Worm (Caenorhabditis elegans) whole organism, early embryonic: ENCODE data around the gene srw-60.

Source experiments
- B0310.2 ChIP-seq: sonication (generic microtip); optimal IDR thresholded peaks from 2 replicates; lab custom pipeline; 2016; ENCODE audit warnings: mild to moderate bottlenecking, missing genetic modification characterization, missing compliant biosample characterization
- F13C5.2 ChIP-seq: sonication (generic microtip); optimal IDR thresholded peaks from 2 replicates; lab custom pipeline; 2017; ENCODE audit warnings: mild to moderate bottlenecking, missing genetic modification characterization, inconsistent platforms, missing compliant biosample characterization
- aly-1 ChIP-seq: sonication (generic microtip); optimal IDR thresholded peaks from 2 replicates; lab custom pipeline; 2016; ENCODE audit warnings: missing genetic modification characterization, missing compliant biosample characterization
- ama-1 ChIP-seq: fragments of 150-350 bp; optimal IDR thresholded peaks from 2 replicates; lab custom pipeline; 2014
- ceh-13 ChIP-seq: fragments of 200-800 bp; sonication (Bioruptor generic); optimal IDR thresholded peaks from 2 replicates; lab custom pipeline; 2018; ENCODE audit warnings: mild to moderate bottlenecking, missing genetic modification characterization, missing compliant biosample characterization
- ets-7 ChIP-seq: sonication (generic microtip); optimal IDR thresholded peaks from 2 replicates; lab custom pipeline; 2016; ENCODE audit warnings: missing genotype, missing genetic modification characterization, missing compliant biosample characterization
- flt-1 ChIP-seq: fragments of 200-800 bp; sonication (Bioruptor generic); IDR thresholded peaks from 2 replicates; pipeline ENCODE4 v1.3.6; 2022; ENCODE audit warnings: missing genetic modification characterization, missing compliant biosample characterization
- hnd-1 ChIP-seq: sonication (generic microtip); optimal IDR thresholded peaks from 2 replicates; lab custom pipeline; 2016; ENCODE audit warnings: missing genetic modification characterization, missing compliant biosample characterization
- tra-4 ChIP-seq: sonication (generic microtip); optimal IDR thresholded peaks from 2 replicates; lab custom pipeline; 2017; ENCODE audit warnings: missing genetic modification characterization, missing compliant biosample characterization

DNA sequence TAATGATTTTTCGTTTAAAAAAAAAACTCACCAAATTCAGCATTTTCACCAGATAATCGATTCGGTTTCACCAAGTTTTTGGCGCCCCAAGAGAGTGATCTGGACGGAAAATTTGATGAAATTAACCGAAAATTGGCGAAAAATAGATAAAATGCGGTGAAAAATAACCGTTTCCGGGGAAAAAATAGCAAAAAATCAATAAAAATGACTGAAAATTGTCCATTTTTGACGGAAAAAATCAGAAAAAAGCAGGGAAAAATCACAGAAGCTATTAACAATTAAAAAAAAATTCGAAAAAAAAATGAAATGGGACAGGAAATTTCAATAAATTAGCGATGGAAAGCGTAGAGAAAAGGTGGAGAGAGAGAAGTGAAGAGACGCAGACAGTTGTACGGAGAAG lies 44.9 kb upstream of the srw-60 start, which contains the start of gene ubc-15:
- TF ChIP-seq F13C5.2 (tag; lab: Kevin White, UChicago) = no peak
- TF ChIP-seq ceh-13 (GFP tag; lab: Kevin White, UChicago) = no peak
- TF ChIP-seq ama-1 = no peak
- no peak for TF ChIP-seq hnd-1 (tag; lab: Kevin White, UChicago)
- TF ChIP-seq ets-7 = no peak
- TF ChIP-seq flt-1 = no peak
- no peak for TF ChIP-seq B0310.2 (tag; lab: Kevin White, UChicago)
- TF ChIP-seq aly-1 (tag; lab: Kevin White, UChicago) = no peak
- TF ChIP-seq tra-4 (tag; lab: Kevin White, UChicago) = no peak
